Worm (Caenorhabditis elegans) whole organism, L4 larva: ENCODE results near the gene Y37B11A.3.
A peak's percentile ranks its signal among the peaks of the same experiment; 100 is the strongest.

ENCODE experiments used
- F37D6.2 ChIP-seq: sonication (generic microtip); optimal IDR thresholded peaks from 2 replicates; lab custom pipeline; 2016; ENCODE audit warnings: mild to moderate bottlenecking, missing genetic modification characterization, missing compliant biosample characterization
- F44E2.7 ChIP-seq: fragments of 200-800 bp; sonication (Bioruptor generic); IDR thresholded peaks from 2 replicates; pipeline ENCODE4 v2.1.2; 2022; ENCODE audit warnings: missing genetic modification characterization, missing compliant biosample characterization
- R02D3.7 ChIP-seq: fragments of 150-350 bp; sonication (generic microtip); optimal IDR thresholded peaks from 3 replicates; lab custom pipeline; 2014; ENCODE audit warnings: missing biosample characterization, missing genetic modification characterization
- T20F7.1 ChIP-seq: fragments of 200-800 bp; sonication (Bioruptor generic); optimal IDR thresholded peaks from 2 replicates; lab custom pipeline; 2018; ENCODE audit warnings: mild to moderate bottlenecking, missing genetic modification characterization, missing compliant biosample characterization
- Y5F2A.4 ChIP-seq: fragments of 200-800 bp; sonication (Bioruptor generic); optimal IDR thresholded peaks from 2 replicates; lab custom pipeline; 2018; ENCODE audit warnings: mild to moderate bottlenecking, missing genetic modification characterization, missing compliant biosample characterization
- aha-1 ChIP-seq: fragments of 150-350 bp; peaks from one replicate; lab custom pipeline; 2014; ENCODE audit warnings: missing biosample characterization, missing genetic modification characterization
- attf-4 ChIP-seq: sonication (generic microtip); optimal IDR thresholded peaks from 3 replicates; lab custom pipeline; 2017; ENCODE audit warnings: missing biosample characterization, missing genetic modification characterization
- ceh-28 ChIP-seq: fragments of 150-350 bp; optimal IDR thresholded peaks from 2 replicates; lab custom pipeline; 2014; ENCODE audit warnings: missing biosample characterization, missing genetic modification reagents, missing genetic modification characterization
- ceh-32 ChIP-seq: sonication (generic microtip); optimal IDR thresholded peaks from 2 replicates; lab custom pipeline; 2016; ENCODE audit warnings: mild to moderate bottlenecking, missing genetic modification characterization, missing compliant biosample characterization; ENCODE audit not compliant: poor library complexity
- ceh-44 ChIP-seq: fragments of 200-800 bp; sonication (Bioruptor generic); IDR thresholded peaks from 2 replicates; pipeline ENCODE4 v1.3.6; 2022; ENCODE audit warnings: missing genetic modification reagents, missing genetic modification characterization, missing compliant biosample characterization
- ceh-62 ChIP-seq: sonication (generic microtip); optimal IDR thresholded peaks from 2 replicates; lab custom pipeline; 2017; ENCODE audit warnings: missing biosample characterization, missing genetic modification characterization
- ces-1 ChIP-seq: fragments of 150-350 bp; sonication (generic microtip); optimal IDR thresholded peaks from 4 replicates; lab custom pipeline; 2014; ENCODE audit warnings: missing biosample characterization, missing genetic modification reagents, missing genetic modification characterization
- ctbp-1 ChIP-seq: fragments of 200-800 bp; sonication (Bioruptor generic); IDR thresholded peaks from 2 replicates; pipeline ENCODE4 v1.3.6; 2022; ENCODE audit warnings: missing genetic modification reagents, missing genetic modification characterization, missing compliant biosample characterization
- daf-16 ChIP-seq, 3 experiments: sonication (generic microtip); optimal IDR thresholded peaks; 2 replicates each; lab custom pipeline; 2016 to 2017; ENCODE audit warnings: missing genetic modification characterization in 3 of 3, missing genetic modification reagents in 3 of 3, mild to moderate bottlenecking in 2 of 3, missing compliant biosample characterization in 2 of 3, missing biosample characterization in 1 of 3, moderate library complexity in 1 of 3
- daf-8 ChIP-seq: fragments of 200-800 bp; sonication (Bioruptor generic); IDR thresholded peaks from 2 replicates; pipeline ENCODE4 v1.3.6; 2022; ENCODE audit warnings: missing genetic modification characterization, missing compliant biosample characterization
- dmd-6 ChIP-seq: fragments of 200-800 bp; sonication (Bioruptor generic); IDR thresholded peaks from 2 replicates; pipeline ENCODE4 v1.3.6; 2022; ENCODE audit warnings: missing genetic modification reagents, missing genetic modification characterization, missing compliant biosample characterization
- dmd-9 ChIP-seq: fragments of 200-800 bp; sonication (Bioruptor generic); IDR thresholded peaks from 2 replicates; pipeline ENCODE4 v1.3.6; 2022; ENCODE audit warnings: missing genetic modification reagents, missing genetic modification characterization, missing compliant biosample characterization
- dpl-1 ChIP-seq: fragments of 150-350 bp; optimal IDR thresholded peaks from 2 replicates; lab custom pipeline; 2014; ENCODE audit warnings: missing biosample characterization, missing genetic modification reagents, missing genetic modification characterization
- dve-1 ChIP-seq: sonication (generic microtip); optimal IDR thresholded peaks from 2 replicates; lab custom pipeline; 2017; ENCODE audit warnings: antibody characterized with exemption, mild to moderate bottlenecking, missing genetic modification characterization, missing compliant biosample characterization; ENCODE audit not compliant: insufficient read depth
- fos-1 ChIP-seq: fragments of 150-350 bp; optimal IDR thresholded peaks from 2 replicates; lab custom pipeline; 2014; ENCODE audit warnings: missing biosample characterization, missing genetic modification characterization
- jun-1 ChIP-seq: fragments of 150-350 bp; optimal IDR thresholded peaks from 2 replicates; lab custom pipeline; 2014; ENCODE audit warnings: missing biosample characterization, missing genetic modification reagents, missing genetic modification characterization
- lim-7 ChIP-seq: fragments of 200-800 bp; sonication (Bioruptor generic); IDR thresholded peaks from 2 replicates; pipeline ENCODE4 v1.3.6; 2022; ENCODE audit warnings: missing genetic modification characterization, missing compliant biosample characterization
- lin-13 ChIP-seq: fragments of 150-350 bp; optimal IDR thresholded peaks from 2 replicates; lab custom pipeline; 2014; ENCODE audit warnings: missing biosample characterization, missing genetic modification reagents, missing genetic modification characterization
- lin-29 ChIP-seq: fragments of 200-800 bp; sonication (Bioruptor generic); IDR thresholded peaks from 2 replicates; pipeline ENCODE4 v1.3.6; 2022; ENCODE audit warnings: missing genetic modification reagents, missing genetic modification characterization, missing compliant biosample characterization
- mdt-29 ChIP-seq: fragments of 200-800 bp; sonication (Bioruptor generic); IDR thresholded peaks from 2 replicates; pipeline ENCODE4 v1.3.6; 2022; ENCODE audit warnings: missing genetic modification reagents, missing genetic modification characterization, missing compliant biosample characterization
- mep-1 ChIP-seq: fragments of 150-350 bp; sonication (generic microtip); optimal IDR thresholded peaks from 3 replicates; lab custom pipeline; 2014; ENCODE audit warnings: missing biosample characterization, missing genetic modification characterization
- mes-2 ChIP-seq: sonication (generic microtip); optimal IDR thresholded peaks from 2 replicates; lab custom pipeline; 2016; ENCODE audit warnings: missing genotype, mild to moderate bottlenecking, missing genetic modification characterization, missing compliant biosample characterization; ENCODE audit not compliant: poor library complexity, severe bottlenecking
- nhr-10 ChIP-seq: fragments of 150-350 bp; optimal IDR thresholded peaks from 2 replicates; lab custom pipeline; 2014; ENCODE audit warnings: missing biosample characterization, missing genetic modification characterization
- nhr-111 ChIP-seq: fragments of 200-800 bp; sonication (Bioruptor generic); optimal IDR thresholded peaks from 2 replicates; lab custom pipeline; 2018; ENCODE audit warnings: mild to moderate bottlenecking, missing genetic modification characterization, missing compliant biosample characterization
- nhr-237 ChIP-seq: sonication (generic microtip); optimal IDR thresholded peaks from 2 replicates; lab custom pipeline; 2017; ENCODE audit warnings: missing biosample characterization, missing genetic modification characterization
- nhr-41 ChIP-seq: fragments of 200-800 bp; sonication (Bioruptor generic); IDR thresholded peaks from 2 replicates; pipeline ENCODE4 v1.3.6; 2022; ENCODE audit warnings: missing genetic modification reagents, missing genetic modification characterization, missing compliant biosample characterization
- nhr-42 ChIP-seq: fragments of 200-800 bp; sonication (Bioruptor generic); IDR thresholded peaks from 2 replicates; pipeline ENCODE4 v1.3.6; 2022; ENCODE audit warnings: missing genetic modification characterization, missing compliant biosample characterization
- nhr-48 ChIP-seq: sonication (generic microtip); optimal IDR thresholded peaks from 2 replicates; lab custom pipeline; 2016; ENCODE audit warnings: mild to moderate bottlenecking, missing genetic modification characterization, missing compliant biosample characterization
- nhr-6 ChIP-seq: fragments of 150-350 bp; optimal IDR thresholded peaks from 2 replicates; lab custom pipeline; 2014; ENCODE audit warnings: missing biosample characterization, missing genetic modification characterization
- php-3 ChIP-seq: fragments of 200-800 bp; sonication (Bioruptor generic); IDR thresholded peaks from 2 replicates; pipeline ENCODE4 v1.3.6; 2022; ENCODE audit warnings: missing genetic modification reagents, missing genetic modification characterization, missing compliant biosample characterization
- rbr-2 ChIP-seq: sonication (generic microtip); optimal IDR thresholded peaks from 2 replicates; lab custom pipeline; 2016; ENCODE audit warnings: missing genotype, missing genetic modification characterization, missing compliant biosample characterization
- skn-1 ChIP-seq: fragments of 150-350 bp; optimal IDR thresholded peaks from 2 replicates; lab custom pipeline; 2014; ENCODE audit warnings: missing biosample characterization, missing genetic modification characterization
- spr-1 ChIP-seq: sonication (generic microtip); optimal IDR thresholded peaks from 2 replicates; lab custom pipeline; 2016; ENCODE audit warnings: mild to moderate bottlenecking, missing genetic modification characterization, missing compliant biosample characterization
- spr-3 ChIP-seq: fragments of 200-800 bp; sonication (Bioruptor generic); optimal IDR thresholded peaks from 2 replicates; lab custom pipeline; 2018; ENCODE audit warnings: mild to moderate bottlenecking, missing genetic modification characterization, missing compliant biosample characterization
- tag-97 ChIP-seq: fragments of 200-800 bp; sonication (Bioruptor generic); IDR thresholded peaks from 2 replicates; pipeline ENCODE4 v1.3.6; 2022; ENCODE audit warnings: missing genetic modification characterization, missing compliant biosample characterization
- unc-130 ChIP-seq: sonication (generic microtip); optimal IDR thresholded peaks from 2 replicates; lab custom pipeline; 2016; ENCODE audit warnings: missing genetic modification reagents, missing genetic modification characterization, missing compliant biosample characterization
- unc-39 ChIP-seq: sonication (generic microtip); optimal IDR thresholded peaks from 2 replicates; lab custom pipeline; 2017; ENCODE audit warnings: missing biosample characterization, missing genetic modification characterization
- vab-7 ChIP-seq: fragments of 200-800 bp; sonication (Bioruptor generic); IDR thresholded peaks from 2 replicates; pipeline ENCODE4 v1.3.6; 2022; ENCODE audit warnings: missing genetic modification reagents, missing genetic modification characterization, missing compliant biosample characterization
- zfp-2 ChIP-seq: sonication (generic microtip); optimal IDR thresholded peaks from 2 replicates; lab custom pipeline; 2016; ENCODE audit warnings: mild to moderate bottlenecking, missing genetic modification characterization, missing compliant biosample characterization
- zfp-3 ChIP-seq: fragments of 200-800 bp; sonication (Bioruptor generic); conservative IDR thresholded peaks from 2 replicates; pipeline ENCODE4 v1.3.6; 2022; ENCODE audit warnings: missing genetic modification reagents, missing genetic modification characterization, missing compliant biosample characterization
- zip-11 ChIP-seq: fragments of 200-800 bp; sonication (Bioruptor generic); IDR thresholded peaks from 2 replicates; pipeline ENCODE4 v1.3.6; 2022; ENCODE audit warnings: missing genetic modification characterization, missing compliant biosample characterization
- zip-2 ChIP-seq: fragments of 150-350 bp; optimal IDR thresholded peaks from 2 replicates; lab custom pipeline; 2014; ENCODE audit warnings: missing biosample characterization, missing genetic modification characterization

Gene Y37B11A.3

ce11 chrIII:5769726-5770235 is 15.3 kb downstream of the Y37B11A.3 start, which contains the start of gene cutl-23 (continued):
- TF ChIP-seq nhr-10 (no peak), Y5F2A.4 (GFP tag; lab: Kevin White, UChicago) (peak; percentile 35), mdt-29 (GFP tag; lab: Robert Waterston, UW) (no peak), aha-1 (tag; lab: Kevin White, UChicago) (no peak)

DNA sequence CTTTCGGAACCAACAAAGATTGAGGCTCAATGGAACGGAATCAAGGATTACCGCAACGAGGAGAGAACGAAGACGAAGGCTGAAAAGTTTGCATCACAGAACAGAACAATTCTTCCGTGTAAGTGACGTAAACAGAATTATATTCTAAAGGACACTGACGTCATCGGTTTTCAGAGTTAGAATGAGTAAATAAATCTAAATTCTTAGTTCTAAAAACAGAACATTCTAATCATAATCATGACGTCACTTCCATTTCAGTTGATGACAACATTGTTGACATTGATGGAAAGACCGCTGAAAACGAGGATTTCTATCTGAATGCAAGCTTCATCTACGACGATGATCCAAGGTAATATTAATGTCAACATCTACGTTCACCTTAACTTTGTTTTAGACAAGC is 21.1 kb downstream of the Y37B11A.3 start:
- TF ChIP-seq rbr-2 (tag; lab: Kevin White, UChicago): no peak
- TF ChIP-seq dmd-9 (GFP tag; lab: Robert Waterston, UW): no peak
- TF ChIP-seq daf-8 (GFP tag; lab: Robert Waterston, UW): no peak
- no peak for TF ChIP-seq dve-1 (tag; lab: Kevin White, UChicago)
- TF ChIP-seq vab-7: no peak
- no peak for TF ChIP-seq spr-3 (GFP tag; lab: Kevin White, UChicago)
- TF ChIP-seq F44E2.7: no peak
- no peak for TF ChIP-seq php-3 (GFP tag; lab: Robert Waterston, UW)
- no peak for TF ChIP-seq nhr-111 (GFP tag; lab: Kevin White, UChicago)
- TF ChIP-seq nhr-237 (tag; lab: Kevin White, UChicago): no peak
- no peak for TF ChIP-seq nhr-48 (tag; lab: Kevin White, UChicago)
- no peak for TF ChIP-seq T20F7.1 (GFP tag; lab: Kevin White, UChicago)
- TF ChIP-seq zfp-3 (GFP tag; lab: Robert Waterston, UW): no peak
- no peak for TF ChIP-seq tag-97 (GFP tag; lab: Robert Waterston, UW)
- TF ChIP-seq aha-1 (tag; lab: Kevin White, UChicago): no peak
- TF ChIP-seq unc-130 (GFP tag; lab: Kevin White, UChicago): no peak
- no peak for TF ChIP-seq dmd-6 (GFP tag; lab: Robert Waterston, UW)
- no peak for TF ChIP-seq ceh-44
- TF ChIP-seq lin-29 (GFP tag; lab: Robert Waterston, UW): no peak
- TF ChIP-seq nhr-42 (GFP tag; lab: Robert Waterston, UW): no peak

- no peak for TF ChIP-seq ces-1
- TF ChIP-seq nhr-41 (GFP tag; lab: Robert Waterston, UW): no peak
- peak; percentile 11 for TF ChIP-seq spr-1 (tag; lab: Kevin White, UChicago)
- TF ChIP-seq ctbp-1 (GFP tag; lab: Robert Waterston, UW): peak; percentile 73
- TF ChIP-seq fos-1 (tag; lab: Kevin White, UChicago): no peak
- TF ChIP-seq T20F7.1 (GFP tag; lab: Kevin White, UChicago): no peak
- no peak for TF ChIP-seq ceh-62
- TF ChIP-seq attf-4 (tag; lab: Kevin White, UChicago): no peak
- no peak for TF ChIP-seq rbr-2 (tag; lab: Kevin White, UChicago)
- no peak for TF ChIP-seq nhr-111 (GFP tag; lab: Kevin White, UChicago)
- TF ChIP-seq R02D3.7 (tag; lab: Kevin White, UChicago): no peak
- TF ChIP-seq vab-7: peak; percentile 62
- TF ChIP-seq dpl-1 (GFP tag; lab: Kevin White, UChicago): no peak
- TF ChIP-seq unc-130 (GFP tag; lab: Kevin White, UChicago): peak; percentile 50
- TF ChIP-seq lin-13: no peak
- TF ChIP-seq nhr-42 (GFP tag; lab: Robert Waterston, UW): no peak
- 0 out of 2 replicates have a peak, but pooled peaks have one; percentile 40 for TF ChIP-seq F44E2.7
- no peak for TF ChIP-seq F37D6.2
- TF ChIP-seq mep-1: peak; percentile 14
- no peak for TF ChIP-seq nhr-6
- TF ChIP-seq spr-3 (GFP tag; lab: Kevin White, UChicago): no peak
- TF ChIP-seq dmd-6 (GFP tag; lab: Robert Waterston, UW): no peak
- no peak for TF ChIP-seq skn-1 (tag; lab: Kevin White, UChicago)
- no peak for TF ChIP-seq jun-1 (tag; lab: Kevin White, UChicago)
- TF ChIP-seq zip-11 (GFP tag; lab: Robert Waterston, UW): no peak
- TF ChIP-seq daf-16 (GFP tag; optimal IDR thresholded peaks at IDR 0.05; lab: Kevin White, UChicago): peak in 1 of 2 experiments; percentile 39
- no peak for TF ChIP-seq daf-16 (tag; optimal IDR thresholded peaks at IDR 0.05; lab: Kevin White, UChicago)
- no peak for TF ChIP-seq daf-8 (GFP tag; lab: Robert Waterston, UW)
- no peak for TF ChIP-seq zfp-2 (tag; lab: Kevin White, UChicago)
- no peak for TF ChIP-seq ceh-28 (tag; lab: Kevin White, UChicago)
- peak; percentile 78 for TF ChIP-seq lim-7 (GFP tag; lab: Robert Waterston, UW)
- TF ChIP-seq zip-2 (tag; lab: Kevin White, UChicago): no peak
- TF ChIP-seq mes-2 (tag; lab: Kevin White, UChicago): peak; percentile 17
- TF ChIP-seq unc-39: no peak
- TF ChIP-seq ceh-32 (tag; lab: Kevin White, UChicago): no peak
Observed at ce11 chrIII:5761886-5762285, 23.2 kb downstream of the Y37B11A.3 start.
